Worm (Caenorhabditis elegans): ENCODE results near the gene ncx-7.

ncx-7 gene

ce11 chrIII:9747133-9747532 is 27.0 kb upstream of the ncx-7 start, which contains the start of the genes iff-1 and cdk-1:
Gene iff-1, minus strand, starts transcription at chrIII:9747193.
Gene cdk-1, plus strand, starts transcription at chrIII:9747472.
- no peak for TF ChIP-seq cebp-1 (GFP tag; IDR thresholded peaks at IDR 0.05)
- TF ChIP-seq cebp-1 (tag; optimal IDR thresholded peaks at IDR 0.05), result peak; percentile 53
- TF ChIP-seq hlh-12 (tag; optimal IDR thresholded peaks at IDR 0.05), result no peak
- TF ChIP-seq ztf-25 (GFP tag; IDR thresholded peaks at IDR 0.05), result no peak
- TF ChIP-seq ztf-28 (GFP tag; IDR thresholded peaks at IDR 0.05), result no peak
- 0 out of 2 replicates have a peak, but pooled peaks have one; percentile 24 for TF ChIP-seq rcor-1 (GFP tag; IDR thresholded peaks at IDR 0.05)
- no peak for TF ChIP-seq lin-26 (GFP tag; IDR thresholded peaks at IDR 0.05)
- TF ChIP-seq T26A5.8 (tag; optimal IDR thresholded peaks at IDR 0.05), result no peak
- TF ChIP-seq nfyb-1 (GFP tag; IDR thresholded peaks at IDR 0.05), result no peak
- TF ChIP-seq lin-54 (GFP tag; optimal IDR thresholded peaks at IDR 0.05), result peak; percentile 2
- TF ChIP-seq F33H1.4 (GFP tag; IDR thresholded peaks at IDR 0.05), result peak; percentile 44
- TF ChIP-seq snpc-4 (GFP tag; optimal IDR thresholded peaks at IDR 0.05), result no peak
- no peak for TF ChIP-seq snpc-4 (tag; optimal IDR thresholded peaks at IDR 0.05)
- TF ChIP-seq efl-1 (GFP tag; optimal IDR thresholded peaks at IDR 0.05), result peak; percentile 24
- peak in 1 of 3 experiments; percentile 8 for TF ChIP-seq lin-35 (GFP tag; optimal IDR thresholded peaks at IDR 0.05)
- peak; percentile 11 for TF ChIP-seq dpl-1 (GFP tag; optimal IDR thresholded peaks at IDR 0.05)
- no peak for TF ChIP-seq ceh-40 (GFP tag; IDR thresholded peaks at IDR 0.05)

DNA sequence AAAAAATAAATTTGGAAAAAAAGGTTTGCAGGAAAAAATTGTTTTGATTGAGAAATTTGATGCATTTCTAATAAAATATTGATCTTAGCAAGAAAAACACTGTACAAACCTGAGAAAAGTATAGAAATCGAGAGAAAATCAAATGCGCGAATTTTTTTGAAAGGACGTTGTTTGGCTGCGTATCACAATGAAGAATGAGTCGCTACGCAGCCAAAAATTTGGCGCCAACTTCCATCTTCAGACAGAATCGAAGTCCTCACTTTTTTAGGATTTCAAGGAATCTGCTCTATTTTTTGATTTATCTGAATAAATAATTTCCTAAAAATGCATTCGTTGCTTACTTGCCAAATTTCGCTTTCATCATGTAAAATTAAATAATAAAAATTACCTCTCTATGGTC is 26.6 kb upstream of the ncx-7 start:
- TF ChIP-seq aptf-3 (GFP tag; IDR thresholded peaks at IDR 0.05) (no peak), zfh-2 (GFP tag; conservative IDR thresholded peaks at IDR 0.05) (no peak), ets-4 (GFP tag; optimal IDR thresholded peaks at IDR 0.05) (no peak), lsy-27 (tag; optimal IDR thresholded peaks at IDR 0.05; ENCODE audit: borderline replicate concordance, insufficient read depth) (no peak), gei-17 (GFP tag; optimal IDR thresholded peaks at IDR 0.05) (no peak), unc-130 (GFP tag; optimal IDR thresholded peaks at IDR 0.05) (peak; percentile 46), nhr-120 (GFP tag; IDR thresholded peaks at IDR 0.05) (no peak), repo-1 (tag; optimal IDR thresholded peaks at IDR 0.05) (no peak), F23B12.7 (tag; optimal IDR thresholded peaks at IDR 0.05; ENCODE audit: insufficient read depth) (peak; percentile 58), nfyb-1 (GFP tag; IDR thresholded peaks at IDR 0.05) (no peak), pbrm-1 (GFP tag; IDR thresholded peaks at IDR 0.05) (no peak), athp-1 (tag; optimal IDR thresholded peaks at IDR 0.05) (no peak), rec-8 (tag; optimal IDR thresholded peaks at IDR 0.05) (no peak), D2030.7 (GFP tag; IDR thresholded peaks at IDR 0.05) (peak; percentile 63), C17E4.6 (GFP tag; IDR thresholded peaks at IDR 0.05) (no peak), hsf-1 (GFP tag; IDR thresholded peaks at IDR 0.05) (0 out of 2 replicates have a peak, but pooled peaks have one; percentile 24), dpff-1 (tag; optimal IDR thresholded peaks at IDR 0.05) (no peak), cebp-1 (GFP tag; IDR thresholded peaks at IDR 0.05) (no peak), cebp-1 (tag; optimal IDR thresholded peaks at IDR 0.05) (no peak), ccch-3 (GFP tag; optimal IDR thresholded peaks at IDR 0.05) (no peak), Y53F4B.3 (GFP tag; IDR thresholded peaks at IDR 0.05) (no peak), ceh-91 (GFP tag; IDR thresholded peaks at IDR 0.05) (peak; percentile 74), egl-18 (GFP tag; IDR thresholded peaks at IDR 0.05) (no peak), F22D6.2 (tag; optimal IDR thresholded peaks at IDR 0.05) (no peak), lsl-1 (GFP tag; optimal IDR thresholded peaks at IDR 0.05) (peak; percentile 65), hmg-20 (GFP tag; IDR thresholded peaks at IDR 0.05) (no peak), hmg-1.2 (GFP tag; IDR thresholded peaks at IDR 0.05) (peak; percentile 75), ztf-6 (GFP tag; IDR thresholded peaks at IDR 0.05) (no peak), T26A5.8 (tag; optimal IDR thresholded peaks at IDR 0.05) (no peak), attf-3 (GFP tag; conservative IDR thresholded peaks at IDR 0.05) (no peak), chd-7 (tag; optimal IDR thresholded peaks at IDR 0.05) (no peak), let-607 (tag; optimal IDR thresholded peaks at IDR 0.05) (no peak), snpc-1.1 (tag; optimal IDR thresholded peaks at IDR 0.05; ENCODE audit: insufficient read depth) (no peak), F33H1.4 (GFP tag; IDR thresholded peaks at IDR 0.05) (peak; percentile 72), die-1 (tag; optimal IDR thresholded peaks at IDR 0.05) (no peak)

Data from whole organism, young adult.